Fruit fly (Drosophila melanogaster) whole organism, embryonic: ENCODE results near the gene CG42495.
A peak's percentile ranks its signal among the peaks of the same experiment; 100 is the strongest.

Experiments used
- Awh ChIP-seq: fragments of 200-800 bp; sonication (Bioruptor generic); IDR thresholded peaks from 2 replicates; pipeline ENCODE4, ENCODE4 v1.3.6; 2022; ENCODE audit warnings: missing biosample characterization, missing genetic modification characterization
- BEAF-32 ChIP-seq: fragments of 200-800 bp; sonication (Bioruptor generic); optimal IDR thresholded peaks from 3 replicates; lab custom pipeline; 2017; ENCODE audit warnings: missing biosample characterization, missing genetic modification characterization, mild to moderate bottlenecking, moderate library complexity, missing genetic modification reagents
- CG12659 ChIP-seq: fragments of 200-800 bp; sonication (Bioruptor generic); optimal IDR thresholded peaks from 3 replicates; lab custom pipeline; 2017; ENCODE audit warnings: mild to moderate bottlenecking, missing biosample characterization, missing genetic modification reagents, missing genetic modification characterization
- CG16863 ChIP-seq: fragments of 200-800 bp; sonication (Bioruptor generic); optimal IDR thresholded peaks from 3 replicates; lab custom pipeline; 2016; ENCODE audit warnings: missing biosample characterization, missing genetic modification characterization
- CG2712 ChIP-seq: fragments of 200-800 bp; optimal IDR thresholded peaks from 3 replicates; lab custom pipeline; 2019; ENCODE audit warnings: missing biosample characterization, mild to moderate bottlenecking, missing genetic modification characterization, moderate library complexity
- CG30431 ChIP-seq: fragments of 200-800 bp; sonication (Bioruptor generic); optimal IDR thresholded peaks from 2 replicates; lab custom pipeline; 2017; ENCODE audit warnings: missing biosample characterization, missing genetic modification characterization
- CG32772 ChIP-seq: fragments of 200-800 bp; sonication (Bioruptor generic); IDR thresholded peaks from 2 replicates; pipeline ENCODE4 v1.3.6; 2022; ENCODE audit warnings: missing biosample characterization, missing genetic modification characterization
- CG3281 ChIP-seq: fragments of 200-800 bp; sonication (Bioruptor generic); optimal IDR thresholded peaks from 3 replicates; lab custom pipeline; 2017; ENCODE audit warnings: missing biosample characterization, mild to moderate bottlenecking, missing genetic modification characterization
- CG33557 ChIP-seq: fragments of 200-800 bp; sonication (Bioruptor generic); optimal IDR thresholded peaks from 2 replicates; lab custom pipeline; 2019; ENCODE audit warnings: missing biosample characterization, mild to moderate bottlenecking, missing genetic modification characterization, moderate library complexity
- CG4424 ChIP-seq: fragments of 200-800 bp; sonication (Bioruptor generic); optimal IDR thresholded peaks from 3 replicates; lab custom pipeline; 2016; ENCODE audit warnings: missing biosample characterization, missing genetic modification characterization
- CG4820 ChIP-seq: fragments of 200-800 bp; sonication (Bioruptor generic); optimal IDR thresholded peaks from 3 replicates; lab custom pipeline; 2016; ENCODE audit warnings: missing biosample characterization, missing genetic modification characterization
- CG6272 ChIP-seq: fragments of 200-800 bp; sonication (Bioruptor generic); IDR thresholded peaks from 2 replicates; pipeline ENCODE4 v1.3.6; 2022; ENCODE audit warnings: missing biosample characterization, missing genetic modification characterization
- CG7357 ChIP-seq: fragments of 200-800 bp; sonication (Bioruptor generic); IDR thresholded peaks from 3 replicates; pipeline ENCODE4 v1.3.6; 2022; ENCODE audit warnings: missing biosample characterization, missing genetic modification characterization
- CG7963 ChIP-seq: fragments of 200-800 bp; sonication (Bioruptor generic); IDR thresholded peaks from 3 replicates; pipeline ENCODE4 v1.3.6; 2022; ENCODE audit warnings: missing biosample characterization, missing genetic modification characterization; ENCODE audit not compliant: partially characterized antibody
- CG9727 ChIP-seq: fragments of 200-800 bp; sonication (Bioruptor generic); optimal IDR thresholded peaks from 3 replicates; lab custom pipeline; 2017; ENCODE audit warnings: missing biosample characterization, mild to moderate bottlenecking, missing genetic modification characterization
- CHES-1-like ChIP-seq: fragments of 200-800 bp; sonication (Bioruptor generic); optimal IDR thresholded peaks from 2 replicates; lab custom pipeline; 2016; ENCODE audit warnings: missing biosample characterization, missing genetic modification characterization
- Eip74EF ChIP-seq, 2 experiments: fragments of 200-800 bp in 1 of 2; fragments of >200 bp in 1 of 2; sonication (Bioruptor generic) in 1 of 2; optimal IDR thresholded peaks; 2 replicates each; lab custom pipeline; 2017 to 2019; ENCODE audit warnings: missing biosample characterization in 2 of 2, missing genetic modification characterization in 2 of 2, mild to moderate bottlenecking in 1 of 2, moderate library complexity in 1 of 2
- Ets65A ChIP-seq: fragments of 200-800 bp; sonication (Bioruptor generic); peaks from one replicate; lab custom pipeline; 2016; ENCODE audit warnings: missing biosample characterization, missing genetic modification characterization
- Ets97D ChIP-seq: fragments of 200-800 bp; sonication (Bioruptor generic); optimal IDR thresholded peaks from 3 replicates; lab custom pipeline; 2016; ENCODE audit warnings: missing biosample characterization, missing genetic modification characterization
- H15 ChIP-seq: fragments of 200-800 bp; sonication (Bioruptor generic); IDR thresholded peaks from 3 replicates; pipeline ENCODE4 v1.3.6; 2022; ENCODE audit warnings: missing biosample characterization, missing genetic modification characterization
- H2.0 ChIP-seq: fragments of 200-800 bp; sonication (Bioruptor generic); IDR thresholded peaks from 2 replicates; pipeline ENCODE4 v1.3.6; 2022; ENCODE audit warnings: missing biosample characterization, missing genetic modification characterization
- Lpt ChIP-seq: fragments of >200 bp; optimal IDR thresholded peaks from 2 replicates; lab custom pipeline; 2018; ENCODE audit warnings: missing biosample characterization, missing genetic modification characterization
- Neu2 ChIP-seq: fragments of 200-800 bp; sonication (Bioruptor generic); optimal IDR thresholded peaks from 3 replicates; lab custom pipeline; 2016; ENCODE audit warnings: missing biosample characterization, missing genetic modification characterization, borderline replicate concordance
- Ssrp ChIP-seq: fragments of 200-800 bp; sonication (Bioruptor generic); optimal IDR thresholded peaks from 2 replicates; lab custom pipeline; 2018; ENCODE audit warnings: missing biosample characterization, mild to moderate bottlenecking, missing genetic modification characterization, moderate library complexity
- Usf ChIP-seq: fragments of 200-800 bp; sonication (Bioruptor generic); optimal IDR thresholded peaks from 2 replicates; lab custom pipeline; 2017; ENCODE audit warnings: missing genotype, missing biosample characterization, missing genetic modification characterization
- Xbp1 ChIP-seq: fragments of 200-800 bp; sonication (Bioruptor generic); optimal IDR thresholded peaks from 3 replicates; lab custom pipeline; 2016; ENCODE audit warnings: missing biosample characterization, mild to moderate bottlenecking, missing genetic modification characterization
- al ChIP-seq: fragments of 200-800 bp; sonication (Bioruptor generic); IDR thresholded peaks from 2 replicates; pipeline ENCODE4 v1.3.6; 2022; ENCODE audit warnings: missing biosample characterization, missing genetic modification characterization
- btn ChIP-seq: fragments of 200-800 bp; sonication (Bioruptor generic); optimal IDR thresholded peaks from 2 replicates; lab custom pipeline; 2016; ENCODE audit warnings: missing biosample characterization, missing genetic modification characterization
- chinmo ChIP-seq: fragments of 200-800 bp; sonication (Bioruptor generic); IDR thresholded peaks from 4 replicates; pipeline ENCODE4 v1.3.6; 2022; ENCODE audit warnings: missing biosample characterization, missing genetic modification characterization; ENCODE audit not compliant: partially characterized antibody
- chn ChIP-seq: fragments of 200-800 bp; sonication (Bioruptor generic); optimal IDR thresholded peaks from 2 replicates; lab custom pipeline; 2016; ENCODE audit warnings: missing biosample characterization, missing genetic modification characterization
- cwo ChIP-seq: fragments of 200-800 bp; sonication (Bioruptor generic); optimal IDR thresholded peaks from 3 replicates; lab custom pipeline; 2017; ENCODE audit warnings: missing biosample characterization, missing genetic modification characterization, mild to moderate bottlenecking, moderate library complexity, missing genetic modification reagents
- dimm ChIP-seq: fragments of 200-800 bp; sonication (Bioruptor generic); IDR thresholded peaks from 2 replicates; pipeline ENCODE4 v1.3.6; 2022; ENCODE audit warnings: missing biosample characterization, missing genetic modification characterization
- ems ChIP-seq: fragments of 200-800 bp; sonication (Bioruptor generic); optimal IDR thresholded peaks from 3 replicates; lab custom pipeline; 2016; ENCODE audit warnings: missing biosample characterization, missing genetic modification characterization
- ftz-f1 ChIP-seq: fragments of 200-800 bp; sonication (Bioruptor generic); optimal IDR thresholded peaks from 2 replicates; lab custom pipeline; 2016; ENCODE audit warnings: missing biosample characterization, missing genetic modification characterization
- grn ChIP-seq: fragments of 200-800 bp; sonication (Bioruptor generic); optimal IDR thresholded peaks from 3 replicates; lab custom pipeline; 2017; ENCODE audit warnings: missing biosample characterization, missing genetic modification characterization
- her ChIP-seq: fragments of 200-800 bp; sonication (Bioruptor generic); optimal IDR thresholded peaks from 2 replicates; lab custom pipeline; 2016; ENCODE audit warnings: missing biosample characterization, missing genetic modification characterization
- hkb ChIP-seq, 2 experiments: fragments of 200-800 bp in 1 of 2; fragments of >200 bp in 1 of 2; sonication (Bioruptor generic) in 1 of 2; IDR thresholded peaks in 1 of 2; optimal IDR thresholded peaks in 1 of 2; 2 replicates each; pipeline versions ENCODE4 v1.3.6 to Lab custom; 2017 to 2022; ENCODE audit warnings: missing biosample characterization in 1 of 2, missing genetic modification characterization in 1 of 2
- otp ChIP-seq: fragments of 200-800 bp; sonication (Bioruptor generic); IDR thresholded peaks from 3 replicates; pipeline ENCODE4, ENCODE4 v1.3.6; 2022; ENCODE audit warnings: missing biosample characterization, missing genetic modification characterization
- ranshi ChIP-seq: fragments of 200-800 bp; sonication (Bioruptor generic); IDR thresholded peaks from 2 replicates; pipeline ENCODE4 v1.3.6; 2022; ENCODE audit warnings: missing biosample characterization, missing genetic modification characterization
- sens ChIP-seq: fragments of 200-800 bp; sonication (Bioruptor generic); peaks from one replicate; lab custom pipeline; 2016; ENCODE audit warnings: missing biosample characterization, missing genetic modification characterization
- sens-2 ChIP-seq: fragments of 200-800 bp; sonication (Bioruptor generic); IDR thresholded peaks from 2 replicates; pipeline ENCODE4 v1.3.6; 2022; ENCODE audit warnings: missing biosample characterization, missing genetic modification characterization
- seq ChIP-seq: fragments of 200-800 bp; sonication (Bioruptor generic); IDR thresholded peaks from 2 replicates; pipeline ENCODE4 v1.3.6; 2022; ENCODE audit warnings: missing biosample characterization, missing genetic modification characterization
- slp2 ChIP-seq: fragments of 200-800 bp; sonication (Bioruptor generic); optimal IDR thresholded peaks from 2 replicates; lab custom pipeline; 2016; ENCODE audit warnings: missing biosample characterization, missing genetic modification characterization
- ttk ChIP-seq: fragments of 200-800 bp; sonication (Bioruptor generic); IDR thresholded peaks from 2 replicates; pipeline ENCODE4 v2.1.2; 2022; ENCODE audit warnings: missing biosample characterization, missing genetic modification characterization
- unc-4 ChIP-seq: fragments of 200-800 bp; sonication (Bioruptor generic); IDR thresholded peaks from 2 replicates; pipeline ENCODE4 v1.3.6; 2022; ENCODE audit warnings: missing biosample characterization, missing genetic modification characterization; ENCODE audit not compliant: partially characterized antibody
- vnd ChIP-seq: fragments of 200-800 bp; sonication (Bioruptor generic); IDR thresholded peaks from 3 replicates; pipeline ENCODE4 v1.3.6; 2022; ENCODE audit warnings: missing biosample characterization, missing genetic modification characterization; ENCODE audit not compliant: partially characterized antibody
- wek ChIP-seq: fragments of 200-800 bp; sonication (Bioruptor generic); optimal IDR thresholded peaks from 3 replicates; lab custom pipeline; 2018; ENCODE audit warnings: missing biosample characterization, mild to moderate bottlenecking, missing genetic modification characterization, moderate library complexity
- zen2 ChIP-seq: fragments of 200-800 bp; sonication (Bioruptor generic); IDR thresholded peaks from 3 replicates; pipeline ENCODE4 v1.3.6; 2022; ENCODE audit warnings: missing biosample characterization, missing genetic modification characterization; ENCODE audit not compliant: partially characterized antibody

The CG42495 gene

dm6 chr3L:18640584-18641527, 26.3 kb upstream of the CG42495 start (continued):
- peak; percentile 99 for TF ChIP-seq ranshi (GFP tag; lab: Robert Waterston, UW)
- TF ChIP-seq Xbp1 (GFP tag; lab: Kevin White, UChicago) = peak; percentile 95
- TF ChIP-seq Awh = peak; percentile 96
- peak; percentile 27 for TF ChIP-seq CG33557 (GFP tag; lab: Kevin White, UChicago)
- TF ChIP-seq cwo = peak; percentile 90
- peak; percentile 98 for TF ChIP-seq al (GFP tag; lab: Robert Waterston, UW)
- TF ChIP-seq CG9727 = peak; percentile 91
- TF ChIP-seq Ets97D (GFP tag; lab: Kevin White, UChicago) = peak; percentile 79
- TF ChIP-seq CHES-1-like = peak; percentile 95
- peak; percentile 88 for TF ChIP-seq ems (GFP tag; lab: Kevin White, UChicago)
- peak; percentile 90 for TF ChIP-seq CG4820 (GFP tag; lab: Kevin White, UChicago)
- TF ChIP-seq CG16863 = peak; percentile 91
- peak; percentile 88 for TF ChIP-seq CG4424 (GFP tag; lab: Kevin White, UChicago)
- TF ChIP-seq CG3281 (GFP tag; lab: Kevin White, UChicago) = peak; percentile 91
- peak; percentile 82 for TF ChIP-seq CG30431 (GFP tag; lab: Kevin White, UChicago)
- TF ChIP-seq slp2 (GFP tag; lab: Kevin White, UChicago) = peak; percentile 88
- no peak for TF ChIP-seq BEAF-32 (GFP tag; lab: Kevin White, UChicago)
- TF ChIP-seq Ssrp (tag; lab: Kevin White, UChicago) = peak; percentile 88
- peak; percentile 94 for TF ChIP-seq otp (GFP tag; lab: Robert Waterston, UW)
- TF ChIP-seq CG2712 = peak; percentile 83
- TF ChIP-seq unc-4 (GFP tag; lab: Robert Waterston, UW) = no peak
- peak; percentile 95 for TF ChIP-seq seq (GFP tag; lab: Robert Waterston, UW)
- peak; percentile 94 for TF ChIP-seq sens-2 (GFP tag; lab: Robert Waterston, UW)
- no peak for TF ChIP-seq chinmo (GFP tag; lab: Robert Waterston, UW)
- TF ChIP-seq CG6272 = peak; percentile 98
- peak; percentile 98 for TF ChIP-seq ttk (GFP tag; lab: Robert Waterston, UW)
- peak; percentile 93 for TF ChIP-seq CG12659
- TF ChIP-seq hkb (optimal IDR thresholded peaks at IDR 0.05; lab: Kevin White, UChicago) = no peak
- TF ChIP-seq hkb (GFP tag; IDR thresholded peaks at IDR 0.05; lab: Robert Waterston, UW) = peak; percentile 96
- no peak for TF ChIP-seq wek (GFP tag; lab: Kevin White, UChicago)
- peak; percentile 78 for TF ChIP-seq her
- peak; percentile 98 for TF ChIP-seq H2.0 (GFP tag; lab: Robert Waterston, UW)
- no peak for TF ChIP-seq vnd
- TF ChIP-seq zen2 (GFP tag; lab: Robert Waterston, UW) = no peak
- TF ChIP-seq Eip74EF (GFP tag; optimal IDR thresholded peaks at IDR 0.05; lab: Kevin White, UChicago) = peak in 1 of 2 experiments; percentile 93
- TF ChIP-seq, all 482 proteins: peak for 422

dm6 chr3L:18643222-18643621, 23.9 kb upstream of the CG42495 start:
- TF ChIP-seq CG2712 (no peak), Ets65A (GFP tag; lab: Kevin White, UChicago) (peak; percentile 78)

DNA sequence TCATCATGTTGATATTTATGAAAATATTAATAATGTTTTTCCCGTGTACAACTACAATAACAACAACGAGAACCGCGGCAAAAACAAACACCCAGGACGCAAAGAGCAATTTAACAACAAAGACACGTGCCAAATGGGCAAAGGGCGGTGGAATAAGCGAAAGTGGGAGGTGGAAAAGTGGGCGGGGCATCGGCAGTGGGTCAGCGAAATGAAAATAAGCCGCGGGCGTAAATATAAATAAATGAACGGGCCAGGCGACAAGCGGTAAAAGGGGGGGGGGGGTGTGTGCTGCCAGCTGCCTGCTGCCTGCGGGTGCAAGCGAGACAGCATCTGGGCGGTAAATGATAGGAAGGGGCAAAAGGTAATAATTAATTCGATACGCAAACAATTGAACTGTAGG, 13.4 kb upstream of the CG42495 start:
- TF ChIP-seq chn (GFP tag; lab: Kevin White, UChicago) (no peak), sens (GFP tag; lab: Kevin White, UChicago) (peak; percentile 75), dimm (GFP tag; lab: Robert Waterston, UW) (no peak), Neu2 (no peak), Lpt (GFP tag; lab: Kevin White, UChicago) (no peak), grn (GFP tag; lab: Kevin White, UChicago) (no peak), CG7357 (GFP tag; lab: Robert Waterston, UW) (0 out of 3 replicates have a peak, but pooled peaks have one; percentile 8), ftz-f1 (GFP tag; lab: Kevin White, UChicago) (no peak), CG7963 (no peak), H15 (no peak), btn (no peak), Usf (GFP tag; lab: Kevin White, UChicago) (no peak), CG32772 (GFP tag; lab: Robert Waterston, UW) (no peak)
